Worm (Caenorhabditis elegans): ENCODE results near the gene str-175.

The str-175 gene

ce11 chrIV:4821054-4821453 is 49.4 kb downstream of the str-175 start, which contains the start of gene H06H21.8:
H06H21.8 (minus strand) TSS chrIV:4821131.
- TF ChIP-seq gmeb-1 (tag; optimal IDR thresholded peaks at IDR 0.05): peak; percentile 30
- no peak for TF ChIP-seq F13H6.1 (tag; optimal IDR thresholded peaks at IDR 0.05)
- TF ChIP-seq fos-1 (tag; optimal IDR thresholded peaks at IDR 0.05): peak; percentile 31
- TF ChIP-seq unc-39 (tag; optimal IDR thresholded peaks at IDR 0.05): no peak
- no peak for TF ChIP-seq elt-3 (tag; optimal IDR thresholded peaks at IDR 0.05)
- TF ChIP-seq unc-62 (GFP tag; optimal IDR thresholded peaks at IDR 0.05): no peak
- no peak for TF ChIP-seq Y55F3AM.14 (GFP tag; optimal IDR thresholded peaks at IDR 0.05)
- TF ChIP-seq ZK546.5 (tag; optimal IDR thresholded peaks at IDR 0.05): no peak
- no peak for TF ChIP-seq ceh-82 (tag; optimal IDR thresholded peaks at IDR 0.05)
- no peak for TF ChIP-seq zag-1 (tag; optimal IDR thresholded peaks at IDR 0.05)
- no peak for TF ChIP-seq ama-1 (optimal IDR thresholded peaks at IDR 0.05)
- TF ChIP-seq nhr-21 (tag; optimal IDR thresholded peaks at IDR 0.05): no peak
- TF ChIP-seq lin-39 (tag; optimal IDR thresholded peaks at IDR 0.05): no peak
- peak; percentile 42 for TF ChIP-seq crh-2 (tag; optimal IDR thresholded peaks at IDR 0.05)
- no peak for TF ChIP-seq peb-1 (tag; optimal IDR thresholded peaks at IDR 0.05)
- TF ChIP-seq alr-1 (tag; optimal IDR thresholded peaks at IDR 0.05): no peak
- TF ChIP-seq mbf-1 (tag; optimal IDR thresholded peaks at IDR 0.05): no peak
- TF ChIP-seq elt-1 (tag; optimal IDR thresholded peaks at IDR 0.05): no peak
